Worm (Caenorhabditis elegans) whole organism, L2 larva: ENCODE results near the gene slc-25A18.1.

Experiments used
- C34F6.9 ChIP-seq: fragments of 150-350 bp; optimal IDR thresholded peaks from 2 replicates; lab custom pipeline; 2014; ENCODE audit warnings: missing biosample characterization, missing genetic modification characterization
- R02D3.7 ChIP-seq: fragments of 150-350 bp; optimal IDR thresholded peaks from 2 replicates; lab custom pipeline; 2014; ENCODE audit warnings: missing biosample characterization, missing genetic modification characterization
- Y55F3AM.14 ChIP-seq: fragments of 200-800 bp; sonication (Bioruptor generic); optimal IDR thresholded peaks from 2 replicates; lab custom pipeline; 2018; ENCODE audit warnings: mild to moderate bottlenecking, missing genetic modification characterization, missing compliant biosample characterization
- ZK546.5 ChIP-seq: sonication (generic microtip); optimal IDR thresholded peaks from 2 replicates; lab custom pipeline; 2017; ENCODE audit warnings: missing biosample characterization, missing genetic modification characterization
- alr-1 ChIP-seq: fragments of 150-350 bp; optimal IDR thresholded peaks from 2 replicates; lab custom pipeline; 2014; ENCODE audit warnings: missing biosample characterization, missing genetic modification characterization
- aly-2 ChIP-seq: fragments of 150-350 bp; optimal IDR thresholded peaks from 2 replicates; lab custom pipeline; 2014; ENCODE audit warnings: missing biosample characterization, missing genetic modification characterization
- ama-1 ChIP-seq: fragments of 150-350 bp; optimal IDR thresholded peaks from 2 replicates; lab custom pipeline; 2018; ENCODE audit warnings: inconsistent platforms
- blmp-1 ChIP-seq: sonication (generic microtip); optimal IDR thresholded peaks from 2 replicates; lab custom pipeline; 2017; ENCODE audit warnings: missing genetic modification characterization, mild to moderate bottlenecking, missing compliant biosample characterization, antibody characterized with exemption, moderate library complexity; ENCODE audit not compliant: insufficient read depth
- ceh-16 ChIP-seq: fragments of 150-350 bp; optimal IDR thresholded peaks from 2 replicates; lab custom pipeline; 2014; ENCODE audit warnings: missing biosample characterization, missing genetic modification characterization
- ceh-82 ChIP-seq: fragments of 150-350 bp; optimal IDR thresholded peaks from 2 replicates; lab custom pipeline; 2014; ENCODE audit warnings: missing biosample characterization, missing genetic modification characterization
- crh-2 ChIP-seq: sonication (generic microtip); optimal IDR thresholded peaks from 2 replicates; lab custom pipeline; 2017; ENCODE audit warnings: missing biosample characterization, missing genetic modification characterization
- dmd-4 ChIP-seq: sonication (generic microtip); optimal IDR thresholded peaks from 2 replicates; lab custom pipeline; 2017; ENCODE audit warnings: missing biosample characterization, missing genetic modification characterization
- egl-27 ChIP-seq: sonication (generic microtip); optimal IDR thresholded peaks from 3 replicates; lab custom pipeline; 2017; ENCODE audit warnings: missing biosample characterization, missing genetic modification reagents, missing genetic modification characterization
- elt-1 ChIP-seq: fragments of 150-350 bp; optimal IDR thresholded peaks from 2 replicates; lab custom pipeline; 2014; ENCODE audit warnings: missing biosample characterization, missing genetic modification characterization
- elt-3 ChIP-seq: sonication (generic microtip); optimal IDR thresholded peaks from 2 replicates; lab custom pipeline; 2017; ENCODE audit warnings: missing biosample characterization, missing genetic modification characterization
- fos-1 ChIP-seq: fragments of 150-350 bp; optimal IDR thresholded peaks from 2 replicates; lab custom pipeline; 2014; ENCODE audit warnings: missing biosample characterization, missing genetic modification characterization
- gmeb-1 ChIP-seq: fragments of 150-350 bp; optimal IDR thresholded peaks from 2 replicates; lab custom pipeline; 2014; ENCODE audit warnings: missing biosample characterization, missing genetic modification characterization
- lin-11 ChIP-seq: fragments of 150-350 bp; sonication (generic microtip); optimal IDR thresholded peaks from 2 replicates; lab custom pipeline; 2014; ENCODE audit warnings: missing biosample characterization, missing genetic modification characterization, inconsistent platforms, mixed read lengths
- lin-13 ChIP-seq: fragments of 150-350 bp; optimal IDR thresholded peaks from 2 replicates; lab custom pipeline; 2014; ENCODE audit warnings: missing biosample characterization, missing genetic modification reagents, missing genetic modification characterization
- lin-39 ChIP-seq: fragments of 150-350 bp; optimal IDR thresholded peaks from 2 replicates; lab custom pipeline; 2014; ENCODE audit warnings: missing biosample characterization, missing genetic modification reagents, missing genetic modification characterization
- lsy-2 ChIP-seq, 2 experiments: fragments of 150-350 bp in 1 of 2; sonication (generic microtip) in 1 of 2; optimal IDR thresholded peaks; 2 replicates each; lab custom pipeline; 2014 to 2017; ENCODE audit warnings: missing biosample characterization in 2 of 2, missing genetic modification characterization in 2 of 2
- mab-5 ChIP-seq: fragments of 150-350 bp; optimal IDR thresholded peaks from 2 replicates; lab custom pipeline; 2014; ENCODE audit warnings: missing biosample characterization, missing genetic modification characterization
- mbf-1 ChIP-seq: sonication (generic microtip); optimal IDR thresholded peaks from 2 replicates; lab custom pipeline; 2017; ENCODE audit warnings: missing biosample characterization, missing genetic modification characterization
- mdl-1 ChIP-seq, 2 experiments: fragments of 150-350 bp in 1 of 2; sonication (generic microtip) in 1 of 2; optimal IDR thresholded peaks; 2 replicates each; lab custom pipeline; 2017; ENCODE audit warnings: missing biosample characterization in 2 of 2, missing genetic modification characterization in 2 of 2
- nhr-10 ChIP-seq: sonication (generic microtip); optimal IDR thresholded peaks from 2 replicates; lab custom pipeline; 2017; ENCODE audit warnings: missing biosample characterization, missing genetic modification characterization
- nhr-11 ChIP-seq: fragments of 150-350 bp; optimal IDR thresholded peaks from 2 replicates; lab custom pipeline; 2014; ENCODE audit warnings: missing biosample characterization, missing genetic modification characterization
- nhr-12 ChIP-seq: fragments of 150-350 bp; optimal IDR thresholded peaks from 2 replicates; lab custom pipeline; 2014; ENCODE audit warnings: missing biosample characterization, missing genetic modification characterization
- nhr-129 ChIP-seq: fragments of 150-350 bp; optimal IDR thresholded peaks from 2 replicates; lab custom pipeline; 2014; ENCODE audit warnings: missing biosample characterization, missing genetic modification characterization
- nhr-21 ChIP-seq: fragments of 150-350 bp; optimal IDR thresholded peaks from 2 replicates; lab custom pipeline; 2014; ENCODE audit warnings: missing biosample characterization, missing genetic modification characterization
- nhr-23 ChIP-seq: fragments of 150-350 bp; optimal IDR thresholded peaks from 2 replicates; lab custom pipeline; 2014; ENCODE audit warnings: missing biosample characterization, missing genetic modification reagents, missing genetic modification characterization
- nhr-237 ChIP-seq: fragments of 150-350 bp; optimal IDR thresholded peaks from 2 replicates; lab custom pipeline; 2014; ENCODE audit warnings: missing biosample characterization, missing genetic modification characterization
- nhr-25 ChIP-seq: fragments of 150-350 bp; sonication (generic microtip); optimal IDR thresholded peaks from 3 replicates; lab custom pipeline; 2014; ENCODE audit warnings: missing biosample characterization, missing genetic modification characterization
- nhr-6 ChIP-seq: fragments of 150-350 bp; optimal IDR thresholded peaks from 2 replicates; lab custom pipeline; 2014; ENCODE audit warnings: missing biosample characterization, missing genetic modification characterization
- nhr-77 ChIP-seq: fragments of 150-350 bp; optimal IDR thresholded peaks from 2 replicates; lab custom pipeline; 2014; ENCODE audit warnings: missing biosample characterization, missing genetic modification characterization
- peb-1 ChIP-seq: fragments of 150-350 bp; optimal IDR thresholded peaks from 2 replicates; lab custom pipeline; 2014; ENCODE audit warnings: missing biosample characterization, missing genetic modification characterization
- sem-4 ChIP-seq: fragments of 150-350 bp; optimal IDR thresholded peaks from 2 replicates; lab custom pipeline; 2014; ENCODE audit warnings: missing biosample characterization, missing genetic modification reagents, missing genetic modification characterization
- skn-1 ChIP-seq: sonication (generic microtip); optimal IDR thresholded peaks from 2 replicates; lab custom pipeline; 2017; ENCODE audit warnings: missing biosample characterization, missing genetic modification characterization
- sma-3 ChIP-seq: sonication (generic microtip); optimal IDR thresholded peaks from 2 replicates; lab custom pipeline; 2016; ENCODE audit warnings: missing genetic modification reagents, missing genetic modification characterization, missing compliant biosample characterization
- sma-9 ChIP-seq, 2 experiments: fragments of 150-350 bp in 1 of 2; sonication (generic microtip) in 1 of 2; optimal IDR thresholded peaks; 2 replicates each; lab custom pipeline; 2014 to 2016; ENCODE audit warnings: missing genetic modification characterization in 2 of 2, mild to moderate bottlenecking in 1 of 2, missing biosample characterization in 1 of 2, missing compliant biosample characterization in 1 of 2, missing genetic modification reagents in 1 of 2, moderate library complexity in 1 of 2
- snpc-4 ChIP-seq: fragments of 150-350 bp; optimal IDR thresholded peaks from 2 replicates; lab custom pipeline; 2014; ENCODE audit warnings: missing biosample characterization, missing genetic modification characterization
- unc-39 ChIP-seq: fragments of 150-350 bp; optimal IDR thresholded peaks from 2 replicates; lab custom pipeline; 2014; ENCODE audit warnings: missing biosample characterization, missing genetic modification characterization
- unc-55 ChIP-seq: fragments of 150-350 bp; sonication (generic microtip); optimal IDR thresholded peaks from 3 replicates; lab custom pipeline; 2014; ENCODE audit warnings: missing biosample characterization, missing genetic modification reagents, missing genetic modification characterization
- unc-62 ChIP-seq: fragments of 150-350 bp; optimal IDR thresholded peaks from 2 replicates; lab custom pipeline; 2014; ENCODE audit warnings: missing biosample characterization, missing genetic modification reagents, missing genetic modification characterization
- zag-1 ChIP-seq: fragments of 150-350 bp; optimal IDR thresholded peaks from 2 replicates; lab custom pipeline; 2014; ENCODE audit warnings: missing biosample characterization, missing genetic modification characterization
- ztf-1 ChIP-seq: fragments of 200-800 bp; sonication (Bioruptor generic); conservative IDR thresholded peaks from 2 replicates; pipeline ENCODE4 v1.3.6; 2022; ENCODE audit warnings: missing genetic modification characterization, missing compliant biosample characterization
- ztf-4 ChIP-seq: fragments of 150-350 bp; optimal IDR thresholded peaks from 2 replicates; lab custom pipeline; 2014; ENCODE audit warnings: missing biosample characterization, missing genetic modification characterization

The slc-25A18.1 gene

DNA sequence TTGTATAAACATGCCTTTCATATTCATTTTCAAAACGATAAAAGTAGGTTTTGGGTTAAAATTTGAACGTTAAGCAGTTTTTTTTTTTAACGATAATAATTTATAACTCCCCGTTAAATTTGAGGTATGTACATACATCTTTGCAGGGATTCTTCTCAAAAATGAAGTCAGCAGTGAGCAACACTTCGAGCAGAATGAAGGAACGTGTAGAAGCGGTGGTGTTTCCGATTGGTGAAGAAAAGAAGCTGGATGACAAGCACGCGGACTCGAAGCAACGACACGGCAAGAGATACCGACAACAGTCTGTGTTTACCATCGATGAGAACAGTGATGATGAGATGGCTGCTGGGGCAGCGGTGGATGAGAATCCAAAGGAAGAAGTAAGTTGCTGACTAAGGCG is 30.7 kb downstream of the slc-25A18.1 start:
- no peak for TF ChIP-seq ztf-4 (tag; lab: Kevin White, UChicago)
- no peak for TF ChIP-seq skn-1 (tag; lab: Kevin White, UChicago)
- no peak for TF ChIP-seq snpc-4
- no peak for TF ChIP-seq sem-4 (tag; lab: Kevin White, UChicago)
- TF ChIP-seq zag-1 (tag; lab: Kevin White, UChicago), result no peak
- no peak for TF ChIP-seq nhr-25 (tag; lab: Kevin White, UChicago)
- no peak for TF ChIP-seq R02D3.7 (tag; lab: Kevin White, UChicago)
- TF ChIP-seq egl-27 (tag; lab: Kevin White, UChicago), result no peak
- no peak for TF ChIP-seq nhr-21 (tag; lab: Kevin White, UChicago)
- no peak for TF ChIP-seq nhr-11
- TF ChIP-seq nhr-12 (tag; lab: Kevin White, UChicago), result no peak
- TF ChIP-seq alr-1 (tag; lab: Kevin White, UChicago), result no peak
- no peak for TF ChIP-seq fos-1
- TF ChIP-seq peb-1 (tag; lab: Kevin White, UChicago), result no peak

DNA sequence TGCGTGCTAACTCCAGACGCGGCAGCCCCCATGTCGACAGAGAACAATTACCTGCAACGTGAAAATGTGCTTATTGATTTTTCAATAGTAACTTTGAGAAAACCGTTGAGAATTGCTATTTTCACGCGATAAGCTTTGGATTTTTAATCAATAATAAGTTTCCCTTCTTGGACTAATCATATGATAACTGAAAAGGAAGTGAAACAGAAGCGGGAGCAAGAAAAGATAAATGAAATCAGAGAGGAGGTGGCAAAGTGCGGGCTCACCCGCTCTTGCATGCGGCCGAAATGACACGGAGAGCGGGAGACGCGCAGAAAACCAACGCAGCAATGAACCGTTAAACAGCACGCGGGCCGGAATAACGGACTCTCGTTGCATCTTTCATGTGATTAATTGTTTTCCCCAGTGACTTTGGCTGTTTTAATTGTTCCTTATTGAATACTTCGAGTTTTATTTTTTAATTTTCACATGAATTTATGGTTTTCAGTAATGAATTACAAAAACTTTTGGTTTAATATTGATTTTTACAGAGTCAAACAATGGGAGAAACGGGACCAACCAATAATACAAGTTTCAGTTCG is 33.4 kb downstream of the slc-25A18.1 start, which contains the start of the genes flwr-1 and tbc-1:
Gene flwr-1 (minus strand): TSS at position 51 of the 581 bp plus-strand sequence.
Gene tbc-1 (plus strand): TSS at position 531 of the 581 bp plus-strand sequence.
- no peak for TF ChIP-seq unc-62 (GFP tag; lab: Kevin White, UChicago)
- no peak for TF ChIP-seq R02D3.7 (tag; lab: Kevin White, UChicago)
- no peak for TF ChIP-seq lin-39 (tag; lab: Kevin White, UChicago)
- peak in 1 of 2 experiments; percentile 35 for TF ChIP-seq lsy-2 (tag; optimal IDR thresholded peaks at IDR 0.05; lab: Kevin White, UChicago)
- peak; percentile 60 for TF ChIP-seq C34F6.9
- TF ChIP-seq nhr-11, result no peak
- TF ChIP-seq gmeb-1 (tag; lab: Kevin White, UChicago), result no peak
- TF ChIP-seq ZK546.5 (tag; lab: Kevin White, UChicago), result no peak
- no peak for TF ChIP-seq ceh-16 (tag; lab: Kevin White, UChicago)
- peak; percentile 12 for TF ChIP-seq lin-11 (tag; lab: Kevin White, UChicago)
- TF ChIP-seq aly-2, result no peak
- no peak for TF ChIP-seq ztf-4 (tag; lab: Kevin White, UChicago)
- TF ChIP-seq sma-3 (GFP tag; lab: Kevin White, UChicago), result no peak
- no peak for TF ChIP-seq nhr-237
- no peak for TF ChIP-seq nhr-12 (tag; lab: Kevin White, UChicago)
- no peak for TF ChIP-seq elt-3
- peak; percentile 11 for TF ChIP-seq crh-2
- no peak for TF ChIP-seq ama-1 (lab: Kevin White, UChicago)
- TF ChIP-seq nhr-77 (tag; lab: Kevin White, UChicago), result no peak
- TF ChIP-seq mbf-1 (tag; lab: Kevin White, UChicago), result no peak
- no peak for TF ChIP-seq Y55F3AM.14 (GFP tag; lab: Kevin White, UChicago)
- peak; percentile 14 for TF ChIP-seq lin-13 (GFP tag; lab: Kevin White, UChicago)
- peak; percentile 5 for TF ChIP-seq mab-5
- TF ChIP-seq elt-1, result no peak
- TF ChIP-seq mdl-1 (tag; optimal IDR thresholded peaks at IDR 0.05; lab: Kevin White, UChicago), result no peak
- no peak for TF ChIP-seq snpc-4
- TF ChIP-seq ztf-1 (GFP tag; lab: Robert Waterston, UW), result no peak
- no peak for TF ChIP-seq sem-4 (tag; lab: Kevin White, UChicago)
- no peak for TF ChIP-seq nhr-25 (tag; lab: Kevin White, UChicago)
- no peak for TF ChIP-seq skn-1 (tag; lab: Kevin White, UChicago)
- TF ChIP-seq peb-1 (tag; lab: Kevin White, UChicago), result no peak
- no peak for TF ChIP-seq egl-27 (tag; lab: Kevin White, UChicago)
- TF ChIP-seq nhr-129, result peak; percentile 66
- peak; percentile 20 for TF ChIP-seq fos-1
- TF ChIP-seq dmd-4 (tag; lab: Kevin White, UChicago), result no peak
- TF ChIP-seq unc-55 (GFP tag; lab: Kevin White, UChicago), result peak; percentile 65
- peak; percentile 17 for TF ChIP-seq sma-9 (GFP tag; optimal IDR thresholded peaks at IDR 0.05; lab: Kevin White, UChicago)
- TF ChIP-seq sma-9 (tag; optimal IDR thresholded peaks at IDR 0.05; lab: Kevin White, UChicago), result no peak
- no peak for TF ChIP-seq nhr-10
- TF ChIP-seq alr-1 (tag; lab: Kevin White, UChicago), result no peak
- no peak for TF ChIP-seq nhr-6 (tag; lab: Kevin White, UChicago)
- TF ChIP-seq blmp-1 (tag; lab: Kevin White, UChicago), result no peak
- TF ChIP-seq nhr-23, result no peak
- TF ChIP-seq ceh-82 (tag; lab: Kevin White, UChicago), result no peak
- no peak for TF ChIP-seq unc-39 (tag; lab: Kevin White, UChicago)
